Fruit fly (Drosophila melanogaster) whole organism, adult: ENCODE data around the gene Phs.

Source experiments
- CG11617 ChIP-seq: fragments of 200-800 bp; sonication (Bioruptor generic); optimal IDR thresholded peaks from 2 replicates; lab custom pipeline; 2017; ENCODE audit warnings: mild to moderate bottlenecking, missing biosample characterization, missing genetic modification reagents, missing genetic modification characterization
- CG12768 ChIP-seq: fragments of 200-800 bp; sonication (Bioruptor generic); optimal IDR thresholded peaks from 2 replicates; lab custom pipeline; 2017; ENCODE audit warnings: missing biosample characterization, missing genetic modification characterization, mild to moderate bottlenecking, moderate library complexity, missing genetic modification reagents
- CG14711 ChIP-seq: fragments of 200-800 bp; sonication (Bioruptor generic); optimal IDR thresholded peaks from 2 replicates; lab custom pipeline; 2018; ENCODE audit warnings: missing biosample characterization, mild to moderate bottlenecking, missing genetic modification characterization, moderate library complexity
- CG33017 ChIP-seq: fragments of 200-800 bp; sonication (Bioruptor generic); optimal IDR thresholded peaks from 2 replicates; lab custom pipeline; 2018; ENCODE audit warnings: missing biosample characterization, mild to moderate bottlenecking, missing genetic modification characterization, moderate library complexity
- Clk ChIP-seq: fragments of 200-800 bp; sonication (Bioruptor generic); optimal IDR thresholded peaks from 2 replicates; lab custom pipeline; 2017; ENCODE audit warnings: missing biosample characterization, missing genetic modification characterization
- Crg-1 ChIP-seq: fragments of 200-800 bp; sonication (Bioruptor generic); optimal IDR thresholded peaks from 2 replicates; lab custom pipeline; 2016; ENCODE audit warnings: missing biosample characterization, missing genetic modification characterization
- Hr96 ChIP-seq: fragments of 200-800 bp; sonication (Bioruptor generic); optimal IDR thresholded peaks from 2 replicates; lab custom pipeline; 2016; ENCODE audit warnings: missing biosample characterization, missing genetic modification characterization
- cnc ChIP-seq, 2 experiments: fragments of >200 bp; optimal IDR thresholded peaks; 2 replicates each; lab custom pipeline; 2017
- kay ChIP-seq: fragments of 200-800 bp; sonication (Bioruptor generic); peaks from one replicate; lab custom pipeline; 2016; ENCODE audit warnings: missing biosample characterization, missing genetic modification characterization, borderline replicate concordance
- ovo ChIP-seq: fragments of 200-800 bp; sonication (Bioruptor generic); optimal IDR thresholded peaks from 2 replicates; lab custom pipeline; 2016; ENCODE audit warnings: missing biosample characterization, missing genetic modification characterization
- pad ChIP-seq: fragments of 200-800 bp; sonication (Bioruptor generic); optimal IDR thresholded peaks from 3 replicates; lab custom pipeline; 2017; ENCODE audit warnings: missing biosample characterization, missing genetic modification characterization, mild to moderate bottlenecking, moderate library complexity, missing genetic modification reagents
- tj ChIP-seq: fragments of 200-800 bp; sonication (Bioruptor generic); optimal IDR thresholded peaks from 3 replicates; lab custom pipeline; 2017; ENCODE audit warnings: missing biosample characterization, mild to moderate bottlenecking, missing genetic modification characterization, moderate library complexity
- toe ChIP-seq: fragments of 200-800 bp; sonication (Bioruptor generic); optimal IDR thresholded peaks from 2 replicates; lab custom pipeline; 2016; ENCODE audit warnings: missing biosample characterization, missing genetic modification characterization

The Phs gene

dm6 chr3L:15669939-15670338 is 50.2 kb downstream of the Phs start:
- no peak for TF ChIP-seq cnc (optimal IDR thresholded peaks at IDR 0.05; lab: Kevin White, UChicago)

dm6 chr3L:15670455-15670854 is 50.8 kb downstream of the Phs start:
- no peak for TF ChIP-seq Clk (GFP tag; lab: Kevin White, UChicago)
- no peak for TF ChIP-seq CG11617 (GFP tag; lab: Kevin White, UChicago)
- TF ChIP-seq pad (GFP tag; lab: Kevin White, UChicago) = no peak
- no peak for TF ChIP-seq tj (GFP tag; lab: Kevin White, UChicago)
- TF ChIP-seq kay (GFP tag; lab: Kevin White, UChicago) = no peak

dm6 chr3L:15672800-15673199 is 53.1 kb downstream of the Phs start:
- TF ChIP-seq Hr96 (GFP tag; lab: Kevin White, UChicago) (no peak), toe (GFP tag; lab: Kevin White, UChicago) (no peak), CG11617 (GFP tag; lab: Kevin White, UChicago) (no peak), ovo (GFP tag; lab: Kevin White, UChicago) (no peak), CG33017 (tag; lab: Kevin White, UChicago) (no peak), pad (GFP tag; lab: Kevin White, UChicago) (no peak), Crg-1 (no peak), Clk (GFP tag; lab: Kevin White, UChicago) (no peak), tj (GFP tag; lab: Kevin White, UChicago) (no peak), CG14711 (tag; lab: Kevin White, UChicago) (no peak), CG12768 (GFP tag; lab: Kevin White, UChicago) (no peak)
